Worm (Caenorhabditis elegans) whole organism, L3 larva: ENCODE results near the gene ZK180.5.

ENCODE experiments used
- ZK546.5 ChIP-seq: sonication (generic microtip); optimal IDR thresholded peaks from 2 replicates; lab custom pipeline; 2017; ENCODE audit warnings: missing biosample characterization, missing genetic modification characterization
- aly-2 ChIP-seq: fragments of 150-350 bp; optimal IDR thresholded peaks from 2 replicates; lab custom pipeline; 2014; ENCODE audit warnings: missing biosample characterization, missing genetic modification characterization
- ceh-9 ChIP-seq: sonication (generic microtip); optimal IDR thresholded peaks from 2 replicates; lab custom pipeline; 2018; ENCODE audit warnings: missing biosample characterization, missing genetic modification characterization
- eor-1 ChIP-seq, 2 experiments: fragments of 150-350 bp; optimal IDR thresholded peaks; 2 replicates each; lab custom pipeline; 2014 to 2018; ENCODE audit warnings: missing biosample characterization in 2 of 2, missing genetic modification characterization in 2 of 2
- lin-39 ChIP-seq: fragments of 150-350 bp; optimal IDR thresholded peaks from 2 replicates; lab custom pipeline; 2018; ENCODE audit warnings: missing biosample characterization, missing genetic modification reagents, missing genetic modification characterization
- nfya-1 ChIP-seq: sonication (generic microtip); optimal IDR thresholded peaks from 2 replicates; lab custom pipeline; 2017; ENCODE audit warnings: missing genetic modification characterization, mild to moderate bottlenecking, missing compliant biosample characterization, antibody characterized with exemption, moderate library complexity; ENCODE audit not compliant: insufficient read depth
- nhr-76 ChIP-seq: fragments of 150-350 bp; sonication (generic microtip); optimal IDR thresholded peaks from 5 replicates; lab custom pipeline; 2014; ENCODE audit warnings: missing biosample characterization, missing genetic modification characterization
- nhr-77 ChIP-seq: fragments of 150-350 bp; optimal IDR thresholded peaks from 2 replicates; lab custom pipeline; 2014; ENCODE audit warnings: missing biosample characterization, missing genetic modification characterization
- pqm-1 ChIP-seq: fragments of 150-350 bp; optimal IDR thresholded peaks from 2 replicates; lab custom pipeline; 2017; ENCODE audit warnings: missing biosample characterization, missing genetic modification characterization, inconsistent platforms
- unc-62 ChIP-seq: fragments of 150-350 bp; sonication (generic microtip); optimal IDR thresholded peaks from 4 replicates; lab custom pipeline; 2014; ENCODE audit warnings: missing biosample characterization, missing genetic modification reagents, missing genetic modification characterization

- no peak for TF ChIP-seq pqm-1 (tag; lab: Kevin White, UChicago)
- TF ChIP-seq lin-39 (tag; lab: Kevin White, UChicago): no peak
- TF ChIP-seq nfya-1: no peak
- no peak for TF ChIP-seq nhr-76 (tag; lab: Kevin White, UChicago)
- no peak for TF ChIP-seq aly-2 (tag; lab: Kevin White, UChicago)
- no peak for TF ChIP-seq eor-1 (tag; optimal IDR thresholded peaks at IDR 0.05; lab: Kevin White, UChicago)
- TF ChIP-seq ZK546.5 (tag; lab: Kevin White, UChicago): no peak
- TF ChIP-seq ceh-9 (tag; lab: Kevin White, UChicago): no peak
- TF ChIP-seq nhr-77 (tag; lab: Kevin White, UChicago): no peak
- no peak for TF ChIP-seq unc-62 (GFP tag; lab: Kevin White, UChicago)
Measured at ce11 chrIV:4548253-4548652, 31.3 kb upstream of the ZK180.5 start, which contains the start of gene ZK185.1.
